Fruit fly (Drosophila melanogaster) whole organism, embryonic: Measurements from ENCODE around the gene Sap130.
A peak's percentile ranks its signal among the peaks of the same experiment; 100 is the strongest.

Experiments used
- ATbp ChIP-seq: fragments of 200-800 bp; sonication (Bioruptor generic); optimal IDR thresholded peaks from 2 replicates; lab custom pipeline; 2017; ENCODE audit warnings: missing biosample characterization, mild to moderate bottlenecking, missing genetic modification characterization, missing genetic modification reagents
- Atf6 ChIP-seq: fragments of 200-800 bp; sonication (Bioruptor generic); IDR thresholded peaks from 2 replicates; pipeline ENCODE4 v1.3.6; 2022; ENCODE audit warnings: missing biosample characterization, missing genetic modification characterization
- BEAF-32 ChIP-seq: fragments of 200-800 bp; sonication (Bioruptor generic); optimal IDR thresholded peaks from 3 replicates; lab custom pipeline; 2017; ENCODE audit warnings: missing biosample characterization, missing genetic modification characterization, mild to moderate bottlenecking, moderate library complexity, missing genetic modification reagents
- CG10147 ChIP-seq: fragments of 200-800 bp; sonication (Bioruptor generic); optimal IDR thresholded peaks from 2 replicates; lab custom pipeline; 2019; ENCODE audit warnings: missing biosample characterization, mild to moderate bottlenecking, missing genetic modification characterization, moderate library complexity
- CG12391 ChIP-seq: fragments of 200-800 bp; sonication (Bioruptor generic); optimal IDR thresholded peaks from 3 replicates; lab custom pipeline; 2018; ENCODE audit warnings: missing biosample characterization, mild to moderate bottlenecking, missing genetic modification characterization, moderate library complexity
- CG14050 ChIP-seq: fragments of 200-800 bp; sonication (Bioruptor generic); IDR thresholded peaks from 3 replicates; pipeline ENCODE4 v1.3.6; 2022; ENCODE audit warnings: missing biosample characterization, missing genetic modification characterization
- CG15514 ChIP-seq: fragments of 200-800 bp; sonication (Bioruptor generic); optimal IDR thresholded peaks from 3 replicates; lab custom pipeline; 2017; ENCODE audit warnings: missing biosample characterization, missing genetic modification characterization, mild to moderate bottlenecking, moderate library complexity, missing genetic modification reagents
- CG16779 ChIP-seq: fragments of 200-800 bp; sonication (Bioruptor generic); IDR thresholded peaks from 2 replicates; pipeline ENCODE4 v1.3.6; 2022; ENCODE audit warnings: missing biosample characterization, missing genetic modification characterization
- CG17359 ChIP-seq: fragments of 200-800 bp; sonication (Bioruptor generic); optimal IDR thresholded peaks from 3 replicates; lab custom pipeline; 2018; ENCODE audit warnings: missing biosample characterization, mild to moderate bottlenecking, missing genetic modification characterization, moderate library complexity
- CG18011 ChIP-seq: fragments of 200-800 bp; sonication (Bioruptor generic); optimal IDR thresholded peaks from 2 replicates; lab custom pipeline; 2017; ENCODE audit warnings: missing biosample characterization, missing genetic modification characterization, mild to moderate bottlenecking, moderate library complexity, missing genotype
- CG2202 ChIP-seq: fragments of 200-800 bp; sonication (Bioruptor generic); optimal IDR thresholded peaks from 2 replicates; lab custom pipeline; 2018; ENCODE audit warnings: missing biosample characterization, mild to moderate bottlenecking, missing genetic modification characterization
- CG2678 ChIP-seq: fragments of 200-800 bp; sonication (Bioruptor generic); optimal IDR thresholded peaks from 3 replicates; lab custom pipeline; 2019; ENCODE audit warnings: missing biosample characterization, mild to moderate bottlenecking, missing genetic modification characterization, moderate library complexity
- CG2712 ChIP-seq: fragments of 200-800 bp; optimal IDR thresholded peaks from 3 replicates; lab custom pipeline; 2019; ENCODE audit warnings: missing biosample characterization, mild to moderate bottlenecking, missing genetic modification characterization, moderate library complexity
- CG3407 ChIP-seq: fragments of 200-800 bp; sonication (Bioruptor generic); optimal IDR thresholded peaks from 2 replicates; lab custom pipeline; 2018; ENCODE audit warnings: missing biosample characterization, mild to moderate bottlenecking, missing genetic modification characterization
- CG42726 ChIP-seq: fragments of 200-800 bp; sonication (Bioruptor generic); IDR thresholded peaks from 2 replicates; pipeline ENCODE4 v1.3.6; 2022; ENCODE audit warnings: missing biosample characterization, missing genetic modification characterization; ENCODE audit not compliant: partially characterized antibody
- CG43689 ChIP-seq: fragments of 200-800 bp; sonication (Bioruptor generic); IDR thresholded peaks from 2 replicates; pipeline ENCODE4 v1.3.6; 2022; ENCODE audit warnings: missing biosample characterization, missing genetic modification characterization
- CG6689 ChIP-seq: fragments of 200-800 bp; sonication (Bioruptor generic); IDR thresholded peaks from 2 replicates; pipeline ENCODE4 v1.3.6; 2022; ENCODE audit warnings: missing biosample characterization, missing genetic modification characterization
- CG7963 ChIP-seq: fragments of 200-800 bp; sonication (Bioruptor generic); IDR thresholded peaks from 3 replicates; pipeline ENCODE4 v1.3.6; 2022; ENCODE audit warnings: missing biosample characterization, missing genetic modification characterization; ENCODE audit not compliant: partially characterized antibody
- CG8359 ChIP-seq: fragments of 200-800 bp; sonication (Bioruptor generic); optimal IDR thresholded peaks from 2 replicates; lab custom pipeline; 2017; ENCODE audit warnings: missing biosample characterization, mild to moderate bottlenecking, missing genetic modification characterization, borderline replicate concordance
- CG9727 ChIP-seq: fragments of 200-800 bp; sonication (Bioruptor generic); optimal IDR thresholded peaks from 3 replicates; lab custom pipeline; 2017; ENCODE audit warnings: missing biosample characterization, mild to moderate bottlenecking, missing genetic modification characterization
- Dad ChIP-seq: fragments of 200-800 bp; sonication (Bioruptor generic); optimal IDR thresholded peaks from 3 replicates; lab custom pipeline; 2016; ENCODE audit warnings: missing biosample characterization, missing genetic modification characterization
- Doc2 ChIP-seq: fragments of 200-800 bp; sonication (Bioruptor generic); IDR thresholded peaks from 2 replicates; pipeline ENCODE4 v1.3.6; 2022; ENCODE audit warnings: missing biosample characterization, missing genetic modification characterization
- E2f2 ChIP-seq: fragments of 200-800 bp; sonication (Bioruptor generic); IDR thresholded peaks from 2 replicates; pipeline ENCODE4 v1.3.6; 2022; ENCODE audit warnings: missing biosample characterization, missing genetic modification characterization
- Ets65A ChIP-seq: fragments of 200-800 bp; sonication (Bioruptor generic); peaks from one replicate; lab custom pipeline; 2016; ENCODE audit warnings: missing biosample characterization, missing genetic modification characterization
- Fer1 ChIP-seq: fragments of 200-800 bp; sonication (Bioruptor generic); optimal IDR thresholded peaks from 2 replicates; lab custom pipeline; 2017; ENCODE audit warnings: missing biosample characterization, mild to moderate bottlenecking, missing genetic modification characterization
- Hey ChIP-seq: fragments of 200-800 bp; sonication (Bioruptor generic); optimal IDR thresholded peaks from 3 replicates; lab custom pipeline; 2018; ENCODE audit warnings: missing biosample characterization, mild to moderate bottlenecking, missing genetic modification characterization
- MBD-R2 ChIP-seq: fragments of 200-800 bp; sonication (Bioruptor generic); IDR thresholded peaks from 2 replicates; pipeline ENCODE4 v1.3.6; 2022; ENCODE audit warnings: missing biosample characterization, missing genetic modification characterization
- Max ChIP-seq: fragments of 200-800 bp; sonication (Bioruptor generic); optimal IDR thresholded peaks from 2 replicates; lab custom pipeline; 2016; ENCODE audit warnings: missing biosample characterization, mild to moderate bottlenecking, missing genetic modification characterization
- Meics ChIP-seq: fragments of 200-800 bp; sonication (Bioruptor generic); optimal IDR thresholded peaks from 2 replicates; lab custom pipeline; 2017; ENCODE audit warnings: missing biosample characterization, mild to moderate bottlenecking, missing genetic modification characterization
- Mrtf ChIP-seq: fragments of 200-800 bp; sonication (Bioruptor generic); IDR thresholded peaks from 3 replicates; pipeline ENCODE4 v1.3.6; 2022; ENCODE audit warnings: missing biosample characterization, missing genetic modification characterization
- NfI ChIP-seq: fragments of 200-800 bp; sonication (Bioruptor generic); optimal IDR thresholded peaks from 3 replicates; lab custom pipeline; 2018; ENCODE audit warnings: missing biosample characterization, mild to moderate bottlenecking, missing genetic modification characterization, moderate library complexity
- Pdp1 ChIP-seq, 2 experiments: fragments of 200-800 bp; sonication (Bioruptor generic); optimal IDR thresholded peaks; 3 replicates each; lab custom pipeline; 2016; ENCODE audit warnings: missing biosample characterization in 2 of 2, missing genetic modification characterization in 2 of 2, mild to moderate bottlenecking in 1 of 2, moderate library complexity in 1 of 2
- ara ChIP-seq: fragments of 200-800 bp; sonication (Bioruptor generic); IDR thresholded peaks from 2 replicates; pipeline ENCODE4 v1.3.6; 2022; ENCODE audit warnings: missing biosample characterization, missing genetic modification characterization
- da ChIP-seq: fragments of 200-800 bp; sonication (Bioruptor generic); optimal IDR thresholded peaks from 2 replicates; lab custom pipeline; 2016; ENCODE audit warnings: missing biosample characterization, missing genetic modification characterization
- disco-r ChIP-seq: fragments of 200-800 bp; sonication (Bioruptor generic); optimal IDR thresholded peaks from 2 replicates; lab custom pipeline; 2016; ENCODE audit warnings: missing biosample characterization, missing genetic modification characterization
- dysf ChIP-seq: fragments of 200-800 bp; sonication (Bioruptor generic); IDR thresholded peaks from 3 replicates; pipeline ENCODE4 v1.3.6; 2022; ENCODE audit warnings: missing biosample characterization, missing genetic modification characterization
- en ChIP-seq: fragments of 200-800 bp; sonication (Bioruptor generic); optimal IDR thresholded peaks from 2 replicates; lab custom pipeline; 2016; ENCODE audit warnings: missing biosample characterization, missing genetic modification characterization
- fd64A ChIP-seq: fragments of 200-800 bp; sonication (Bioruptor generic); optimal IDR thresholded peaks from 3 replicates; lab custom pipeline; 2018; ENCODE audit warnings: missing biosample characterization, mild to moderate bottlenecking, missing genetic modification characterization
- fd96Cb ChIP-seq: fragments of 200-800 bp; sonication (Bioruptor generic); optimal IDR thresholded peaks from 2 replicates; lab custom pipeline; 2018; ENCODE audit warnings: missing biosample characterization, mild to moderate bottlenecking, missing genetic modification characterization, moderate library complexity
- ftz-f1 ChIP-seq: fragments of 200-800 bp; sonication (Bioruptor generic); optimal IDR thresholded peaks from 2 replicates; lab custom pipeline; 2016; ENCODE audit warnings: missing biosample characterization, missing genetic modification characterization
- gcm ChIP-seq: fragments of 200-800 bp; sonication (Bioruptor generic); optimal IDR thresholded peaks from 2 replicates; lab custom pipeline; 2019; ENCODE audit warnings: missing biosample characterization, mild to moderate bottlenecking, missing genetic modification characterization, moderate library complexity
- gem ChIP-seq: fragments of 200-800 bp; sonication (Bioruptor generic); optimal IDR thresholded peaks from 2 replicates; lab custom pipeline; 2019; ENCODE audit warnings: missing biosample characterization, mild to moderate bottlenecking, missing genetic modification characterization, moderate library complexity
- ham ChIP-seq: fragments of 200-800 bp; sonication (Bioruptor generic); IDR thresholded peaks from 2 replicates; pipeline ENCODE4 v1.3.6; 2022; ENCODE audit warnings: missing biosample characterization, missing genetic modification characterization
- kah ChIP-seq: fragments of 200-800 bp; sonication (Bioruptor generic); optimal IDR thresholded peaks from 2 replicates; lab custom pipeline; 2018; ENCODE audit warnings: missing biosample characterization, mild to moderate bottlenecking, missing genetic modification characterization
- lov ChIP-seq, 2 experiments: fragments of 200-800 bp in 1 of 2; fragments of >200 bp in 1 of 2; sonication (Bioruptor generic) in 1 of 2; IDR thresholded peaks in 1 of 2; optimal IDR thresholded peaks in 1 of 2; 2 replicates in 1 of 2; 3 replicates in 1 of 2; pipeline versions ENCODE4 v1.3.6 to Lab custom; 2017 to 2022; ENCODE audit warnings: missing biosample characterization in 1 of 2, missing genetic modification characterization in 1 of 2
- odd ChIP-seq: fragments of 200-800 bp; sonication (Bioruptor generic); optimal IDR thresholded peaks from 2 replicates; lab custom pipeline; 2017; ENCODE audit warnings: missing biosample characterization, mild to moderate bottlenecking, missing genetic modification characterization
- pb ChIP-seq: fragments of 200-800 bp; sonication (Bioruptor generic); optimal IDR thresholded peaks from 3 replicates; lab custom pipeline; 2016; ENCODE audit warnings: missing biosample characterization, missing genetic modification characterization
- sd ChIP-seq: fragments of 200-800 bp; sonication (Bioruptor generic); optimal IDR thresholded peaks from 3 replicates; lab custom pipeline; 2018; ENCODE audit warnings: missing biosample characterization, mild to moderate bottlenecking, missing genetic modification characterization, moderate library complexity
- shn ChIP-seq: fragments of 200-800 bp; sonication (Bioruptor generic); optimal IDR thresholded peaks from 3 replicates; lab custom pipeline; 2016; ENCODE audit warnings: missing biosample characterization, missing genetic modification characterization
- sqz ChIP-seq: fragments of 200-800 bp; sonication (Bioruptor generic); optimal IDR thresholded peaks from 3 replicates; lab custom pipeline; 2018; ENCODE audit warnings: missing biosample characterization, mild to moderate bottlenecking, missing genetic modification characterization
- twi ChIP-seq: fragments of 200-800 bp; optimal IDR thresholded peaks from 2 replicates; lab custom pipeline; 2019; ENCODE audit warnings: missing biosample characterization, mild to moderate bottlenecking, missing genetic modification characterization, moderate library complexity

Gene Sap130

dm6 chr3L:12794532-12794931 lies 11.2 kb upstream of the Sap130 start (continued):
- TF ChIP-seq BEAF-32 (peak; percentile 82), CG43689 (GFP tag; lab: Robert Waterston, UW) (no peak), E2f2 (peak; percentile 96), da (GFP tag; lab: Kevin White, UChicago) (no peak), dysf (GFP tag; lab: Robert Waterston, UW) (no peak), Doc2 (GFP tag; lab: Robert Waterston, UW) (no peak), CG6689 (GFP tag; lab: Robert Waterston, UW) (no peak), en (GFP tag; lab: Kevin White, UChicago) (no peak), NfI (GFP tag; lab: Kevin White, UChicago) (no peak), Ets65A (GFP tag; lab: Kevin White, UChicago) (no peak), CG17359 (tag; lab: Kevin White, UChicago) (peak; percentile 6), shn (no peak), disco-r (GFP tag; lab: Kevin White, UChicago) (no peak), CG14050 (no peak), gcm (GFP tag; lab: Kevin White, UChicago) (no peak), fd96Cb (tag; lab: Kevin White, UChicago) (no peak), odd (GFP tag; lab: Kevin White, UChicago) (no peak), MBD-R2 (GFP tag; lab: Robert Waterston, UW) (peak; percentile 71), CG2712 (tag; lab: Kevin White, UChicago) (no peak), sqz (GFP tag; lab: Kevin White, UChicago) (no peak), Max (GFP tag; lab: Kevin White, UChicago) (no peak), CG12391 (tag; lab: Kevin White, UChicago) (no peak), Pdp1 (GFP tag; optimal IDR thresholded peaks at IDR 0.05; lab: Kevin White, UChicago) (peak in 1 of 2 experiments; percentile 19), CG9727 (GFP tag; lab: Kevin White, UChicago) (no peak), ham (GFP tag; lab: Robert Waterston, UW) (no peak), ATbp (no peak), kah (no peak), lov (optimal IDR thresholded peaks at IDR 0.05; lab: Kevin White, UChicago) (no peak), lov (GFP tag; IDR thresholded peaks at IDR 0.05; lab: Robert Waterston, UW) (no peak), gem (tag; lab: Kevin White, UChicago) (no peak), CG42726 (GFP tag; lab: Robert Waterston, UW) (peak; percentile 69; the same call in 1 of the 2 replicates), CG10147 (GFP tag; lab: Kevin White, UChicago) (no peak), Mrtf (GFP tag; lab: Robert Waterston, UW) (no peak), Meics (GFP tag; lab: Kevin White, UChicago) (no peak), CG3407 (GFP tag; lab: Kevin White, UChicago) (no peak), Dad (GFP tag; lab: Kevin White, UChicago) (no peak), twi (tag; lab: Kevin White, UChicago) (no peak), fd64A (GFP tag; lab: Kevin White, UChicago) (no peak), CG8359 (GFP tag; lab: Kevin White, UChicago) (no peak), CG15514 (GFP tag; lab: Kevin White, UChicago) (peak; percentile 73), Atf6 (no peak), ara (GFP tag; lab: Robert Waterston, UW) (no peak), Fer1 (peak; percentile 36), CG18011 (GFP tag; lab: Kevin White, UChicago) (no peak), pb (GFP tag; lab: Kevin White, UChicago) (no peak), CG7963 (GFP tag; lab: Robert Waterston, UW) (peak; percentile 79; the same call in 2 of the 3 replicates), CG2202 (tag; lab: Kevin White, UChicago) (no peak), Hey (tag; lab: Kevin White, UChicago) (no peak), CG16779 (GFP tag; lab: Robert Waterston, UW) (no peak), sd (tag; lab: Kevin White, UChicago) (peak; percentile 44), ftz-f1 (no peak), CG2678 (tag; lab: Kevin White, UChicago) (no peak)
